Fruit fly (Drosophila melanogaster) whole organism, wandering third instar larva: ENCODE results near the gene CG43182.

Source experiments
- CG32264 ChIP-seq: fragments of 200-800 bp; sonication (Bioruptor generic); optimal IDR thresholded peaks from 2 replicates; lab custom pipeline; 2016; ENCODE audit warnings: missing biosample characterization, missing genetic modification characterization
- CrebA ChIP-seq: fragments of 200-800 bp; sonication (Bioruptor generic); optimal IDR thresholded peaks from 2 replicates; lab custom pipeline; 2016; ENCODE audit warnings: missing biosample characterization, mild to moderate bottlenecking, missing genetic modification characterization, borderline replicate concordance
- h ChIP-seq: fragments of 200-800 bp; sonication (Bioruptor generic); optimal IDR thresholded peaks from 3 replicates; lab custom pipeline; 2016; ENCODE audit warnings: missing biosample characterization, mild to moderate bottlenecking, missing genetic modification characterization

dm6 chrX:390457-390856 is 37.6 kb downstream of the CG43182 start:
- TF ChIP-seq h (GFP tag; lab: Kevin White, UChicago) (peak; percentile 6), CG32264 (GFP tag; lab: Kevin White, UChicago) (no peak), CrebA (GFP tag; lab: Kevin White, UChicago) (no peak)
